Worm (Caenorhabditis elegans) whole organism, L1 larva: ENCODE data around the gene zip-7.
A peak's percentile ranks its signal among the peaks of the same experiment; 100 is the strongest.

Source experiments
- C04F5.9 ChIP-seq: sonication (generic microtip); optimal IDR thresholded peaks from 2 replicates; lab custom pipeline; 2016; ENCODE audit warnings: missing genetic modification characterization, missing compliant biosample characterization
- F16B12.6 ChIP-seq: fragments of 150-350 bp; optimal IDR thresholded peaks from 2 replicates; lab custom pipeline; 2014; ENCODE audit warnings: missing biosample characterization, missing genetic modification characterization
- Y116A8C.19 ChIP-seq: sonication (generic microtip); optimal IDR thresholded peaks from 2 replicates; lab custom pipeline; 2016; ENCODE audit warnings: missing compliant biosample characterization, missing genetic modification characterization, borderline replicate concordance
- alr-1 ChIP-seq: fragments of 200-800 bp; sonication (Bioruptor generic); optimal IDR thresholded peaks from 2 replicates; lab custom pipeline; 2018; ENCODE audit warnings: borderline replicate concordance, mild to moderate bottlenecking, missing genetic modification characterization, missing compliant biosample characterization
- aly-2 ChIP-seq: fragments of 150-350 bp; optimal IDR thresholded peaks from 2 replicates; lab custom pipeline; 2014; ENCODE audit warnings: missing biosample characterization, missing genetic modification characterization
- ama-1 ChIP-seq: fragments of 150-350 bp; optimal IDR thresholded peaks from 2 replicates; lab custom pipeline; 2014
- blmp-1 ChIP-seq: fragments of 150-350 bp; optimal IDR thresholded peaks from 2 replicates; lab custom pipeline; 2014; ENCODE audit warnings: missing biosample characterization, missing genetic modification characterization
- ceh-63 ChIP-seq: fragments of 200-800 bp; sonication (Bioruptor generic); optimal IDR thresholded peaks from 2 replicates; lab custom pipeline; 2018; ENCODE audit warnings: mild to moderate bottlenecking, missing genetic modification characterization, missing compliant biosample characterization
- ceh-82 ChIP-seq, 3 experiments: fragments of 150-350 bp in 1 of 3; sonication (generic microtip) in 2 of 3; optimal IDR thresholded peaks; 2 replicates each; lab custom pipeline; 2014 to 2017; ENCODE audit warnings: missing biosample characterization in 3 of 3, missing genetic modification characterization in 3 of 3
- efl-1 ChIP-seq, 4 experiments: fragments of 150-350 bp; optimal IDR thresholded peaks in 3 of 4; peaks in 1 of 4; 1 replicate in 1 of 4; 2 replicates in 3 of 4; lab custom pipeline; 2014; ENCODE audit warnings: missing biosample characterization in 2 of 4, missing genetic modification characterization in 2 of 4, missing genetic modification reagents in 2 of 4
- efl-3 ChIP-seq: fragments of 200-800 bp; sonication (Bioruptor generic); optimal IDR thresholded peaks from 2 replicates; lab custom pipeline; 2018; ENCODE audit warnings: mild to moderate bottlenecking, missing genetic modification characterization, missing compliant biosample characterization
- egl-13 ChIP-seq: sonication (generic microtip); optimal IDR thresholded peaks from 2 replicates; lab custom pipeline; 2016; ENCODE audit warnings: missing genotype, missing genetic modification reagents, missing genetic modification characterization, missing compliant biosample characterization
- egl-27 ChIP-seq, 2 experiments: fragments of 150-350 bp in 1 of 2; sonication (generic microtip); optimal IDR thresholded peaks; 3 replicates each; lab custom pipeline; 2017 to 2018; ENCODE audit warnings: missing biosample characterization in 2 of 2, missing genetic modification characterization in 2 of 2, missing genetic modification reagents in 2 of 2
- elt-3 ChIP-seq, 6 experiments: fragments of 150-350 bp in 1 of 6; sonication (generic microtip); optimal IDR thresholded peaks; 2 replicates each; lab custom pipeline; 2017 to 2018; ENCODE audit warnings: missing biosample characterization in 6 of 6, missing genetic modification characterization in 6 of 6, inconsistent platforms in 1 of 6
- ets-5 ChIP-seq: fragments of 200-800 bp; sonication (Bioruptor generic); IDR thresholded peaks from 2 replicates; pipeline ENCODE4 v1.3.6; 2022; ENCODE audit warnings: missing genetic modification characterization, missing compliant biosample characterization
- fkh-4 ChIP-seq: sonication (generic microtip); optimal IDR thresholded peaks from 2 replicates; lab custom pipeline; 2016; ENCODE audit warnings: missing compliant biosample characterization, missing genetic modification characterization, borderline replicate concordance
- fos-1 ChIP-seq: fragments of 150-350 bp; optimal IDR thresholded peaks from 2 replicates; lab custom pipeline; 2014; ENCODE audit warnings: missing biosample characterization, missing genetic modification characterization
- hlh-17 ChIP-seq: fragments of 200-800 bp; sonication (Bioruptor generic); optimal IDR thresholded peaks from 2 replicates; lab custom pipeline; 2018; ENCODE audit warnings: missing genetic modification characterization, mild to moderate bottlenecking, missing compliant biosample characterization, moderate library complexity, borderline replicate concordance
- hlh-4 ChIP-seq: sonication (generic microtip); optimal IDR thresholded peaks from 2 replicates; lab custom pipeline; 2016; ENCODE audit warnings: mild to moderate bottlenecking, missing genetic modification characterization, missing compliant biosample characterization
- irx-1 ChIP-seq: sonication (generic microtip); optimal IDR thresholded peaks from 2 replicates; lab custom pipeline; 2016; ENCODE audit warnings: missing genetic modification characterization, missing compliant biosample characterization
- isw-1 ChIP-seq: fragments of 200-800 bp; sonication (Bioruptor generic); IDR thresholded peaks from 2 replicates; pipeline ENCODE4 v1.3.6; 2022; ENCODE audit warnings: missing genetic modification characterization, missing compliant biosample characterization
- lin-13 ChIP-seq: fragments of 150-350 bp; optimal IDR thresholded peaks from 2 replicates; lab custom pipeline; 2014; ENCODE audit warnings: missing biosample characterization, missing genetic modification reagents, missing genetic modification characterization
- lin-14 ChIP-seq: fragments of 200-800 bp; sonication (Bioruptor generic); optimal IDR thresholded peaks from 2 replicates; lab custom pipeline; 2018; ENCODE audit warnings: mild to moderate bottlenecking, missing genetic modification characterization, moderate library complexity, missing compliant biosample characterization
- lin-15B ChIP-seq: fragments of 150-350 bp; sonication (generic microtip); optimal IDR thresholded peaks from 3 replicates; lab custom pipeline; 2014; ENCODE audit warnings: missing biosample characterization, missing genetic modification characterization
- lin-35 ChIP-seq, 2 experiments: fragments of 150-350 bp; optimal IDR thresholded peaks; 2 replicates each; lab custom pipeline; 2014; ENCODE audit warnings: missing biosample characterization in 2 of 2, missing genetic modification characterization in 2 of 2, missing genetic modification reagents in 2 of 2
- lin-39 ChIP-seq: fragments of 150-350 bp; optimal IDR thresholded peaks from 2 replicates; lab custom pipeline; 2014; ENCODE audit warnings: missing biosample characterization, missing genetic modification reagents, missing genetic modification characterization
- mab-9 ChIP-seq: fragments of 200-800 bp; sonication (Bioruptor generic); IDR thresholded peaks from 2 replicates; pipeline ENCODE4 v1.3.6; 2022; ENCODE audit warnings: missing genetic modification reagents, missing genetic modification characterization, missing compliant biosample characterization
- mdl-1 ChIP-seq, 2 experiments: fragments of 150-350 bp; optimal IDR thresholded peaks; 2 replicates each; lab custom pipeline; 2014 to 2017; ENCODE audit warnings: missing biosample characterization in 2 of 2, missing genetic modification characterization in 2 of 2, inconsistent platforms in 1 of 2
- mef-2 ChIP-seq: fragments of 150-350 bp; optimal IDR thresholded peaks from 2 replicates; lab custom pipeline; 2014; ENCODE audit warnings: missing biosample characterization, missing genetic modification characterization
- mep-1 ChIP-seq: fragments of 150-350 bp; optimal IDR thresholded peaks from 2 replicates; lab custom pipeline; 2014; ENCODE audit warnings: missing biosample characterization, missing genetic modification characterization
- nhr-11 ChIP-seq: fragments of 150-350 bp; optimal IDR thresholded peaks from 2 replicates; lab custom pipeline; 2014; ENCODE audit warnings: missing biosample characterization, missing genetic modification characterization
- nhr-47 ChIP-seq: sonication (generic microtip); optimal IDR thresholded peaks from 2 replicates; lab custom pipeline; 2016; ENCODE audit warnings: mild to moderate bottlenecking, missing genetic modification characterization, moderate library complexity, missing compliant biosample characterization
- nhr-71 ChIP-seq: sonication (generic microtip); optimal IDR thresholded peaks from 2 replicates; lab custom pipeline; 2016; ENCODE audit warnings: mild to moderate bottlenecking, missing genetic modification characterization, moderate library complexity, missing compliant biosample characterization
- nhr-76 ChIP-seq: sonication (generic microtip); optimal IDR thresholded peaks from 2 replicates; lab custom pipeline; 2017; ENCODE audit warnings: missing biosample characterization, missing genetic modification characterization
- pag-3 ChIP-seq: sonication (generic microtip); optimal IDR thresholded peaks from 2 replicates; lab custom pipeline; 2017; ENCODE audit warnings: missing genetic modification characterization, mild to moderate bottlenecking, missing compliant biosample characterization, antibody characterized with exemption, borderline replicate concordance; ENCODE audit not compliant: insufficient read depth
- pax-3 ChIP-seq: fragments of 200-800 bp; sonication (Bioruptor generic); optimal IDR thresholded peaks from 2 replicates; lab custom pipeline; 2018; ENCODE audit warnings: mild to moderate bottlenecking, missing genetic modification characterization, moderate library complexity, missing compliant biosample characterization
- pqm-1 ChIP-seq: sonication (generic microtip); optimal IDR thresholded peaks from 3 replicates; lab custom pipeline; 2017; ENCODE audit warnings: missing biosample characterization, missing genetic modification characterization
- snpc-4 ChIP-seq: fragments of 150-350 bp; optimal IDR thresholded peaks from 2 replicates; lab custom pipeline; 2014; ENCODE audit warnings: missing biosample characterization, missing genetic modification characterization
- snu-23 ChIP-seq: sonication (generic microtip); optimal IDR thresholded peaks from 2 replicates; lab custom pipeline; 2016; ENCODE audit warnings: missing genetic modification characterization, missing compliant biosample characterization
- sox-4 ChIP-seq: sonication (generic microtip); optimal IDR thresholded peaks from 2 replicates; lab custom pipeline; 2016; ENCODE audit warnings: missing genetic modification characterization, missing compliant biosample characterization
- sptf-1 ChIP-seq: fragments of 150-350 bp; optimal IDR thresholded peaks from 2 replicates; lab custom pipeline; 2014; ENCODE audit warnings: missing biosample characterization, missing genetic modification characterization
- sup-37 ChIP-seq: fragments of 200-800 bp; sonication (Bioruptor generic); optimal IDR thresholded peaks from 2 replicates; lab custom pipeline; 2018; ENCODE audit warnings: mild to moderate bottlenecking, missing genetic modification characterization, missing compliant biosample characterization
- swsn-7 ChIP-seq: sonication (generic microtip); optimal IDR thresholded peaks from 2 replicates; lab custom pipeline; 2016; ENCODE audit warnings: missing genetic modification characterization, missing compliant biosample characterization
- tbx-2 ChIP-seq: sonication (generic microtip); optimal IDR thresholded peaks from 2 replicates; lab custom pipeline; 2016; ENCODE audit warnings: missing genetic modification characterization, missing compliant biosample characterization
- unc-130 ChIP-seq: fragments of 150-350 bp; optimal IDR thresholded peaks from 2 replicates; lab custom pipeline; 2017; ENCODE audit warnings: missing biosample characterization, missing genetic modification characterization, inconsistent platforms
- unc-86 ChIP-seq: sonication (generic microtip); optimal IDR thresholded peaks from 2 replicates; lab custom pipeline; 2016; ENCODE audit warnings: missing genetic modification characterization, missing compliant biosample characterization
- unc-98 ChIP-seq: fragments of 200-800 bp; sonication (Bioruptor generic); IDR thresholded peaks from 2 replicates; pipeline ENCODE4 v1.3.6; 2022; ENCODE audit warnings: missing genetic modification characterization, missing compliant biosample characterization
- vab-15 ChIP-seq: sonication (generic microtip); optimal IDR thresholded peaks from 2 replicates; lab custom pipeline; 2017; ENCODE audit warnings: missing genotype, mild to moderate bottlenecking, missing genetic modification characterization, missing compliant biosample characterization
- xbp-1 ChIP-seq: sonication (generic microtip); optimal IDR thresholded peaks from 2 replicates; lab custom pipeline; 2016; ENCODE audit warnings: missing genetic modification characterization, missing compliant biosample characterization
- zag-1 ChIP-seq: fragments of 150-350 bp; optimal IDR thresholded peaks from 2 replicates; lab custom pipeline; 2014; ENCODE audit warnings: missing biosample characterization, missing genetic modification characterization
- zip-4 ChIP-seq: fragments of 200-800 bp; sonication (Bioruptor generic); optimal IDR thresholded peaks from 2 replicates; lab custom pipeline; 2018; ENCODE audit warnings: mild to moderate bottlenecking, missing genetic modification characterization, moderate library complexity, missing compliant biosample characterization
- ztf-11 ChIP-seq, 2 experiments: sonication (generic microtip); optimal IDR thresholded peaks; 2 replicates each; lab custom pipeline; 2016 to 2017; ENCODE audit warnings: missing genetic modification characterization in 2 of 2, missing biosample characterization in 1 of 2, missing compliant biosample characterization in 1 of 2

zip-7 gene

DNA sequence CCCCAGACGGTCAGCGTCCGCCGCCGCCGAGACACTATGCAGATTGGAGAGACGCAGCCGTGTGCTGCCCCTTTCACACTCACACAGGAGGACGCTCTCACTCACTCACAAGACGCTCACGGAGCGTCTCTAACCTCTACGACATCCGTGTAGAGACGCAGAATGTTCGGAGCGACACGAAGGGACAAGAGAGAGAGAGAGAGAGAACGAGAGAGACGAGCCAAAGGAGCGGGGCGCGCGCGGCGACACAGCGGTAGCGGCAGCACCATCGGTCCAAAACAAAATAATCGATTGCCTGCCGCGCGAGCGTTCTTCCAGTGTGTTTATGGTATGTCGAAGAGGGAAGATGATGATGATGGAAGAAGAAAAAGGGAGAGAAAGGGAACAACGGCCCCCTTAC, 13.2 kb downstream of the zip-7 start (continued):
- TF ChIP-seq mab-9 (GFP tag; lab: Robert Waterston, UW) (peak; percentile 60; the same call in 1 of the 2 replicates), vab-15 (tag; lab: Kevin White, UChicago) (no peak), lin-13 (GFP tag; lab: Kevin White, UChicago) (peak; percentile 55), sptf-1 (tag; lab: Kevin White, UChicago) (no peak), isw-1 (peak; percentile 61), unc-98 (GFP tag; lab: Robert Waterston, UW) (no peak), xbp-1 (peak; percentile 73), fos-1 (peak; percentile 90), aly-2 (no peak), sox-4 (tag; lab: Kevin White, UChicago) (peak; percentile 64), pax-3 (no peak), mep-1 (tag; lab: Kevin White, UChicago) (peak; percentile 81), lin-15B (tag; lab: Kevin White, UChicago) (no peak), nhr-71 (tag; lab: Kevin White, UChicago) (peak; percentile 95), tbx-2 (tag; lab: Kevin White, UChicago) (peak; percentile 84), ets-5 (no peak), efl-3 (GFP tag; lab: Kevin White, UChicago) (no peak), F16B12.6 (tag; lab: Kevin White, UChicago) (no peak), nhr-11 (tag; lab: Kevin White, UChicago) (no peak), efl-1 (optimal IDR thresholded peaks at IDR 0.05; lab: Kevin White, UChicago) (peak; percentile 70 to 87), efl-1 (GFP tag; optimal IDR thresholded peaks at IDR 0.05 in 1 of 2; lab: Kevin White, UChicago) (peak in 1 of 2 experiments; percentile 32), egl-13 (tag; lab: Kevin White, UChicago) (peak; percentile 75), ztf-11 (tag; optimal IDR thresholded peaks at IDR 0.05; lab: Kevin White, UChicago) (peak in 1 of 2 experiments; percentile 71), snu-23 (GFP tag; lab: Kevin White, UChicago) (peak; percentile 91), unc-86 (tag; lab: Kevin White, UChicago) (peak; percentile 86), nhr-47 (peak; percentile 87), pqm-1 (tag; lab: Kevin White, UChicago) (no peak), fkh-4 (peak; percentile 36), nhr-76 (tag; lab: Kevin White, UChicago) (no peak), lin-14 (GFP tag; lab: Kevin White, UChicago) (peak; percentile 96), Y116A8C.19 (tag; lab: Kevin White, UChicago) (no peak), pag-3 (no peak), irx-1 (peak; percentile 4), lin-35 (GFP tag; optimal IDR thresholded peaks at IDR 0.05; lab: Kevin White, UChicago) (peak; percentile 68 to 73), lin-39 (no peak), swsn-7 (tag; lab: Kevin White, UChicago) (peak; percentile 89), ama-1 (lab: Kevin White, UChicago) (no peak), elt-3 (tag; optimal IDR thresholded peaks at IDR 0.05; lab: Kevin White, UChicago) (no peak), C04F5.9 (peak; percentile 10), alr-1 (no peak), ceh-82 (tag; optimal IDR thresholded peaks at IDR 0.05; lab: Kevin White, UChicago) (peak; percentile 71 to 94 (median 85)), mdl-1 (tag; optimal IDR thresholded peaks at IDR 0.05; lab: Kevin White, UChicago) (peak in 1 of 2 experiments; percentile 75), zag-1 (tag; lab: Kevin White, UChicago) (no peak), unc-130 (tag; lab: Kevin White, UChicago) (no peak), blmp-1 (tag; lab: Kevin White, UChicago) (peak; percentile 80), ceh-63 (no peak), snpc-4 (tag; lab: Kevin White, UChicago) (peak; percentile 62), mef-2 (peak; percentile 60), zip-4 (GFP tag; lab: Kevin White, UChicago) (no peak), egl-27 (tag; optimal IDR thresholded peaks at IDR 0.05; lab: Kevin White, UChicago) (peak in 1 of 2 experiments; percentile 14), hlh-17 (no peak), hlh-4 (tag; lab: Kevin White, UChicago) (no peak), sup-37 (GFP tag; lab: Kevin White, UChicago) (no peak)
